Worm (Caenorhabditis elegans): ENCODE results near the gene sqst-5.
A peak's percentile ranks its signal among the peaks of the same experiment; 100 is the strongest.

sqst-5 gene

DNA sequence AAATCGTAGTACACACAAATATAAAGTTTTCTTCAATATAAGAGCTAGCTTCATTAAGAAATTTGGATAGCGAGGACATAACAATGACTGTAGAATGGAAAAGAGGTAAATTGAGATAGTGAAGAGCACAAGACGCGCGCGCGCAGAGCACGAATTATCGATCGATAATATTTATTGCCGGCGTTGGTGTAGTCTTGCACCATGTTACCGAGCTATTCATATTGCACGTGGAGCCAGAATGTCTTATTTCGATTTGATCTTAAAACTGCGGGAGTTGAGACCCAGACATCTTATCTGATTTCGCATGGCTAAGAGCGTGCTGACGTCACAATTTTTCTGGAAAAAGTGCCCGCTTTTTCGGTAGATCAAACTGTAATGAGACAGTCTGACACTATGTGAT is 22.1 kb upstream of the sqst-5 start, which contains the start of gene F40G9.18:
F40G9.18 (minus strand) TSS at position 101 of the 400 bp plus-strand sequence.
- TF ChIP-seq hlh-30 (tag; optimal IDR thresholded peaks at IDR 0.05; ENCODE audit: insufficient read depth) = no peak
- no peak for TF ChIP-seq ceh-6 (GFP tag; optimal IDR thresholded peaks at IDR 0.05)
- no peak for TF ChIP-seq pag-3 (tag; optimal IDR thresholded peaks at IDR 0.05; ENCODE audit: borderline replicate concordance)
- no peak for TF ChIP-seq lin-11 (tag; optimal IDR thresholded peaks at IDR 0.05)
- TF ChIP-seq C08G9.2 (tag; optimal IDR thresholded peaks at IDR 0.05) = no peak
- TF ChIP-seq ceh-2 (tag; optimal IDR thresholded peaks at IDR 0.05) = no peak
- no peak for TF ChIP-seq ceh-30 (tag; optimal IDR thresholded peaks at IDR 0.05)
- no peak for TF ChIP-seq tbx-2 (tag; optimal IDR thresholded peaks at IDR 0.05)
- no peak for TF ChIP-seq npax-4 (tag; optimal IDR thresholded peaks at IDR 0.05)

DNA sequence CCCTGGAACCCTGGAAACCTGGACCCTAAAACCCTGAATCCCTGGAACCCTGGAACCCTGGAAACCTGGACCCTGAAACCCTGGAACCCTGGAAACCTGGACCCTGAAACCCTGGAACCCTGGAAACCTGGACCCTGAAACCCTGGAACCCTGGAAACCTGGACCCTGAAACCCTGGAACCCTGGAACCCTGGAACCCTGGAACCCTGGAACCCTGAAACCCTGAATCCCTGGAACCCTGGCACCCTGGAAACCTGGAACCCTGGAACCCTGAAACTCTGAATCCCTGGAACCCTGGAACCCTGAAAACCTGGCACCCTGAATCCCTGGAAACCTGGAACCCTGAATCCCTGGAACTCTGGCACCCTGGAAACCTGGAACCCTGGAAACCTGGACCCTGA is 21.0 kb upstream of the sqst-5 start:
- TF ChIP-seq elt-4 (tag; optimal IDR thresholded peaks at IDR 0.05) = peak; percentile 35

DNA sequence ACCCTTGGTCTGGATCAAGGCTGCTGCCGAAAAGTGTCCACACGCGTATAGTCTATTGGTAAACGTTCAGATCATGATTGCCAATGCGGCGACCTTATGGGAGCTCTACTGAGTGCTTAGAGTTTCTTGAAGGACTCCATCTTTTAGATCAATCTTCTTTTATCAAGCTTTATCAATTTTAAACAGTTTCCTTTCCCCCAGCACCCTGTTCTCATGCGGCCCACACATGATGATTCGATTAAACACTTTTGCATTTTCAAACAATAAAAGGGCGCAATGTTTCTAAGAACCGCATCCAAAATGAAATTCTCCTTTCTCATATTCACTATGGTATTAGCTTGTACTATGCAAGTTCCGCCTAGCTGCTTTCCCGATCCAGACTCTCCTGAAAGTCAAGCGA is 18.0 kb upstream of the sqst-5 start, which contains the start of gene F40G9.7:
F40G9.7 (plus strand) TSS at position 301 of the 400 bp plus-strand sequence.
- no peak for TF ChIP-seq unc-55 (GFP tag; optimal IDR thresholded peaks at IDR 0.05)
- TF ChIP-seq nhr-11 (tag; optimal IDR thresholded peaks at IDR 0.05) = no peak
- TF ChIP-seq dmd-4 (tag; optimal IDR thresholded peaks at IDR 0.05; ENCODE audit: borderline replicate concordance) = no peak

DNA sequence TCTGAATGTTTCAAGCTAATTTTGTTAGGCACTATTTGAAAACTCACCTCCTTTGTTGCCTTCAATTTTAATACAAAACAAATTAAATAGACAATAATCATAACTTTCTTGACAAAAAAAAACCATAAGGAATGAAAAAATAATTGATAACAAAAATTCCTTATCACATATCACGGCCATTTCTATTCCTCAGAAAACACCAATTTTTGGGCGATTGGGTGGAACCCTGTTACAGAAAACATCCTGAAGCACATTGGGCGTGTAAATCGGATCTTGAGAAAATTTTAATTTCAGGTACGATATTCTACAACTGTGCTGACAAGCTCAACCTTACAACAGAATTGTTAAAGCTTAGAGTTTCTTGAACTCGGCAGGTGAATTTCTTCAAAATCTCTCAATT is 17.4 kb upstream of the sqst-5 start, which contains the start of gene F40G9.8:
F40G9.8 (minus strand) TSS at position 101 of the 400 bp plus-strand sequence.
- no peak for TF ChIP-seq ceh-19 (GFP tag; optimal IDR thresholded peaks at IDR 0.05)
- no peak for TF ChIP-seq pha-2 (tag; optimal IDR thresholded peaks at IDR 0.05)
- no peak for TF ChIP-seq ahr-1 (tag; optimal IDR thresholded peaks at IDR 0.05)
- TF ChIP-seq pax-1 (tag; optimal IDR thresholded peaks at IDR 0.05) = no peak
- no peak for TF ChIP-seq tbx-7 (tag; optimal IDR thresholded peaks at IDR 0.05)
- TF ChIP-seq rnt-1 (tag; optimal IDR thresholded peaks at IDR 0.05) = no peak
- TF ChIP-seq elt-4 (tag; optimal IDR thresholded peaks at IDR 0.05) = no peak
- no peak for TF ChIP-seq ztf-16 (tag; optimal IDR thresholded peaks at IDR 0.05)
- TF ChIP-seq unc-55 (GFP tag; optimal IDR thresholded peaks at IDR 0.05) = no peak
- TF ChIP-seq ceh-31 (tag; optimal IDR thresholded peaks at IDR 0.05) = no peak
- TF ChIP-seq npax-4 (tag; optimal IDR thresholded peaks at IDR 0.05) = no peak
- TF ChIP-seq C38D4.7 (GFP tag; optimal IDR thresholded peaks at IDR 0.05) = no peak

DNA sequence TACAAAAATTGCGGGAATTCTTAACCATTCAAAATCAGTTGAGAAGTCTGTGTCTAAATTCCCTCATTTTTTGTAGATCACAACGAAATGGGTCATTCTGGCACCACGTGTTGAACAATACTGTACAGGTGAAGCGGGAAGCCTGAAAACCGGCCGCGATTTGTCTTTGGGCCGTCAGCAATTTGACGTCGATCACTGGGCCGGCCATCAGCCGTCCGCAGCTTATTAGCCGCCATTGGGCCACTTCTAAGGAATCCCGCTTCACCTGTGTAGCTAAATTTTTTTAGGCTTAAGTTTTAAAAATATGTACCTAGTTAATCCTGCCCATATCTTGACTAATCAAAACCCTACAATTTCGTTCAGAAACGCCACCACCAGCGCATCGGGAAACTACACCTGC is 12.2 kb upstream of the sqst-5 start:
- TF ChIP-seq ceh-30 (tag; optimal IDR thresholded peaks at IDR 0.05) (no peak), ceh-6 (GFP tag; optimal IDR thresholded peaks at IDR 0.05) (no peak), lim-6 (tag; optimal IDR thresholded peaks at IDR 0.05) (peak; percentile 3), Y22D7AL.16 (tag; optimal IDR thresholded peaks at IDR 0.05) (no peak), ceh-14 (tag; optimal IDR thresholded peaks at IDR 0.05) (no peak), ceh-45 (GFP tag; IDR thresholded peaks at IDR 0.05) (no peak), K09A11.1 (tag; optimal IDR thresholded peaks at IDR 0.05; ENCODE audit: insufficient read depth) (no peak)

DNA sequence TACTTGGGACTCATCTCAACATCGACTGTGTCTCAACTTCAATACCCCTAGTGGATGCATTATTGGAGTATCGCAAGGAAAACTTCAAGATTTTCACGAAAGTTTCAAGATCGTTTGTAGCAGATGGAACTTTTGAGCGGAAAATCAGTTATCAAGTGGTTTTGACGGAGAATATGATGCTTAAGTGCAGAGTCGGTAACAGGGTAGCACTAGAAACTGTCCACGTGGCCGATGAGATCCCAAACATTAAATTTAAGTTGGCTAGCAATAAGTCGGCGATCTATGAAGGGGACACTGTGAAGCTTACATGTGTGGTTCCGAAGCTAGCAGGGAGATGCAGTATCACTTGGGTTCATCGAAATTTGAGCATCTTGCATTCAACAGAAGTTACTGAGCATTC is 11.7 kb upstream of the sqst-5 start:
- TF ChIP-seq C38D4.7 (GFP tag; optimal IDR thresholded peaks at IDR 0.05) (no peak), rnt-1 (tag; optimal IDR thresholded peaks at IDR 0.05) (no peak), elt-2 (tag; optimal IDR thresholded peaks at IDR 0.05) (no peak), ceh-34 (tag; optimal IDR thresholded peaks at IDR 0.05) (no peak), pha-2 (tag; optimal IDR thresholded peaks at IDR 0.05) (no peak), ztf-16 (tag; optimal IDR thresholded peaks at IDR 0.05) (no peak), gmeb-2 (tag; optimal IDR thresholded peaks at IDR 0.05) (no peak), fkh-10 (GFP tag; optimal IDR thresholded peaks at IDR 0.05) (no peak), tbx-2 (tag; optimal IDR thresholded peaks at IDR 0.05) (no peak), pat-9 (tag; optimal IDR thresholded peaks at IDR 0.05) (no peak), zip-5 (tag; optimal IDR thresholded peaks at IDR 0.05) (no peak), ceh-22 (tag; optimal IDR thresholded peaks at IDR 0.05) (no peak), eyg-1 (tag; optimal IDR thresholded peaks at IDR 0.05) (no peak), hlh-8 (tag; optimal IDR thresholded peaks at IDR 0.05) (no peak), sdc-2 (tag; optimal IDR thresholded peaks at IDR 0.05) (no peak), madf-2 (tag; optimal IDR thresholded peaks at IDR 0.05) (no peak)
